Fruit fly (Drosophila melanogaster) whole organism, adult: ENCODE measurements around the gene tipE.

Experiments used
- CG33017 ChIP-seq: fragments of 200-800 bp; sonication (Bioruptor generic); optimal IDR thresholded peaks from 2 replicates; lab custom pipeline; 2018; ENCODE audit warnings: missing biosample characterization, mild to moderate bottlenecking, missing genetic modification characterization, moderate library complexity
- CG7101 ChIP-seq: fragments of 200-800 bp; sonication (Bioruptor generic); optimal IDR thresholded peaks from 2 replicates; lab custom pipeline; 2018; ENCODE audit warnings: missing biosample characterization, mild to moderate bottlenecking, missing genetic modification characterization, moderate library complexity
- Crg-1 ChIP-seq: fragments of 200-800 bp; sonication (Bioruptor generic); optimal IDR thresholded peaks from 2 replicates; lab custom pipeline; 2016; ENCODE audit warnings: missing biosample characterization, missing genetic modification characterization
- cnc ChIP-seq, 2 experiments: fragments of >200 bp; optimal IDR thresholded peaks; 2 replicates each; lab custom pipeline; 2017
- tj ChIP-seq: fragments of 200-800 bp; sonication (Bioruptor generic); optimal IDR thresholded peaks from 3 replicates; lab custom pipeline; 2017; ENCODE audit warnings: missing biosample characterization, mild to moderate bottlenecking, missing genetic modification characterization, moderate library complexity

DNA sequence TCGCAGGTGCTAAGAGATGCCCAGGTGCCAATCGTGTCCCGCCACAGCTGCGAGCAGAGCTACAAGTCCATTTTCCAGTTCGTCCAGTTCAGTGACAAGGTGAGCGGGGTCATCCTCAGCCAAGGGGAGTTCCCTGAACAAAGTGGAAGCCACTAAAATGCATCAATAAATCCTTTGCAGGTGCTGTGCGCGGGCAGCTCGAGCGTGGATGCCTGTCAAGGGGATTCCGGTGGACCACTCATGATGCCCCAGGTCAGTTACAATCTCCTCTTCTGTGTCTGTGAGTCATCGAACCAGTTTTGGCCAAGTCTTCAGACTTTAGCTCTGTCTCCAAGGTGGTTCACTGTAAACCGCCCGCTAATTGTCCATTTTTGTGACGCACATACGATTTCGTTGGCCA, 43.1 kb upstream of the tipE start:
- TF ChIP-seq CG7101 (tag; lab: Kevin White, UChicago) (no peak), tj (GFP tag; lab: Kevin White, UChicago) (no peak), cnc (optimal IDR thresholded peaks at IDR 0.05; lab: Kevin White, UChicago) (no peak), CG33017 (tag; lab: Kevin White, UChicago) (no peak), Crg-1 (GFP tag; lab: Kevin White, UChicago) (no peak)
